Fruit fly (Drosophila melanogaster) whole organism, adult: ENCODE measurements around the gene MICU3.

ENCODE experiments used
- CG11617 ChIP-seq: fragments of 200-800 bp; sonication (Bioruptor generic); optimal IDR thresholded peaks from 2 replicates; lab custom pipeline; 2017; ENCODE audit warnings: mild to moderate bottlenecking, missing biosample characterization, missing genetic modification reagents, missing genetic modification characterization
- CG12768 ChIP-seq: fragments of 200-800 bp; sonication (Bioruptor generic); optimal IDR thresholded peaks from 2 replicates; lab custom pipeline; 2017; ENCODE audit warnings: missing biosample characterization, missing genetic modification characterization, mild to moderate bottlenecking, moderate library complexity, missing genetic modification reagents
- CG14711 ChIP-seq: fragments of 200-800 bp; sonication (Bioruptor generic); optimal IDR thresholded peaks from 2 replicates; lab custom pipeline; 2018; ENCODE audit warnings: missing biosample characterization, mild to moderate bottlenecking, missing genetic modification characterization, moderate library complexity
- CG1620 ChIP-seq: fragments of 200-800 bp; sonication (Bioruptor generic); optimal IDR thresholded peaks from 2 replicates; lab custom pipeline; 2016; ENCODE audit warnings: missing biosample characterization, missing genetic modification characterization
- CG33017 ChIP-seq: fragments of 200-800 bp; sonication (Bioruptor generic); optimal IDR thresholded peaks from 2 replicates; lab custom pipeline; 2018; ENCODE audit warnings: missing biosample characterization, mild to moderate bottlenecking, missing genetic modification characterization, moderate library complexity
- CG5204 ChIP-seq: fragments of 200-800 bp; sonication (Bioruptor generic); optimal IDR thresholded peaks from 2 replicates; lab custom pipeline; 2016; ENCODE audit warnings: missing biosample characterization, missing genetic modification characterization
- CG7045 ChIP-seq: fragments of 200-800 bp; sonication (Bioruptor generic); optimal IDR thresholded peaks from 2 replicates; lab custom pipeline; 2017; ENCODE audit warnings: missing biosample characterization, mild to moderate bottlenecking, missing genetic modification characterization
- CG7101 ChIP-seq: fragments of 200-800 bp; sonication (Bioruptor generic); optimal IDR thresholded peaks from 2 replicates; lab custom pipeline; 2018; ENCODE audit warnings: missing biosample characterization, mild to moderate bottlenecking, missing genetic modification characterization, moderate library complexity
- Clk ChIP-seq: fragments of 200-800 bp; sonication (Bioruptor generic); optimal IDR thresholded peaks from 2 replicates; lab custom pipeline; 2017; ENCODE audit warnings: missing biosample characterization, missing genetic modification characterization
- Crg-1 ChIP-seq: fragments of 200-800 bp; sonication (Bioruptor generic); optimal IDR thresholded peaks from 2 replicates; lab custom pipeline; 2016; ENCODE audit warnings: missing biosample characterization, missing genetic modification characterization
- Hr96 ChIP-seq: fragments of 200-800 bp; sonication (Bioruptor generic); optimal IDR thresholded peaks from 2 replicates; lab custom pipeline; 2016; ENCODE audit warnings: missing biosample characterization, missing genetic modification characterization
- Mnt ChIP-seq: fragments of 200-800 bp; sonication (Bioruptor generic); optimal IDR thresholded peaks from 2 replicates; lab custom pipeline; 2016; ENCODE audit warnings: missing biosample characterization, mild to moderate bottlenecking, missing genetic modification characterization
- bab1 ChIP-seq: fragments of 200-800 bp; sonication (Bioruptor generic); optimal IDR thresholded peaks from 3 replicates; lab custom pipeline; 2019; ENCODE audit warnings: missing biosample characterization, mild to moderate bottlenecking, missing genetic modification characterization, moderate library complexity
- cic ChIP-seq: fragments of 200-800 bp; sonication (Bioruptor generic); optimal IDR thresholded peaks from 2 replicates; lab custom pipeline; 2017; ENCODE audit warnings: missing biosample characterization, mild to moderate bottlenecking, missing genetic modification characterization, moderate library complexity
- cnc ChIP-seq, 2 experiments: fragments of >200 bp; optimal IDR thresholded peaks; 2 replicates each; lab custom pipeline; 2017
- kay ChIP-seq: fragments of 200-800 bp; sonication (Bioruptor generic); peaks from one replicate; lab custom pipeline; 2016; ENCODE audit warnings: missing biosample characterization, missing genetic modification characterization, borderline replicate concordance
- ovo ChIP-seq: fragments of 200-800 bp; sonication (Bioruptor generic); optimal IDR thresholded peaks from 2 replicates; lab custom pipeline; 2016; ENCODE audit warnings: missing biosample characterization, missing genetic modification characterization
- pad ChIP-seq: fragments of 200-800 bp; sonication (Bioruptor generic); optimal IDR thresholded peaks from 3 replicates; lab custom pipeline; 2017; ENCODE audit warnings: missing biosample characterization, missing genetic modification characterization, mild to moderate bottlenecking, moderate library complexity, missing genetic modification reagents
- tj ChIP-seq: fragments of 200-800 bp; sonication (Bioruptor generic); optimal IDR thresholded peaks from 3 replicates; lab custom pipeline; 2017; ENCODE audit warnings: missing biosample characterization, mild to moderate bottlenecking, missing genetic modification characterization, moderate library complexity
- toe ChIP-seq: fragments of 200-800 bp; sonication (Bioruptor generic); optimal IDR thresholded peaks from 2 replicates; lab custom pipeline; 2016; ENCODE audit warnings: missing biosample characterization, missing genetic modification characterization

The MICU3 gene

DNA sequence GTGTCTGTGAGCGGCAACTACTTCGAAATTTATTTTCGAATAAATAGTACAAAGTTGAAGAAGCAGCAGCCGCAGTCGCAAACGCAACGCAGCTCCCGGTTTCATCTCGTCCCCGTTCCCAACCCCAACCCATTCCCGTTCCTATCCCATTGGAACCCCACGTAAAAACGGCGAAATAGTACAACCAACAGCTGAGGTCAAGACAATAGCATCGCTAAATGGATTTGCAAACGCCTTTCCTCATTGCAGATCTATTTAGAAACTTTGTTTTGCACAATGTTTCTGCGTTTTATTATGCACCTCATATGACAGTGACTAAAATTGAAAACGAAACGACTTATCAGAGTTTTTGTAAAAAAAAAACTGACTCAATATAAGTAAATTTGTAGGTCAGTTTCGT, 44.3 kb downstream of the MICU3 start:
- TF ChIP-seq kay (no peak), CG12768 (GFP tag; lab: Kevin White, UChicago) (peak; percentile 12)

DNA sequence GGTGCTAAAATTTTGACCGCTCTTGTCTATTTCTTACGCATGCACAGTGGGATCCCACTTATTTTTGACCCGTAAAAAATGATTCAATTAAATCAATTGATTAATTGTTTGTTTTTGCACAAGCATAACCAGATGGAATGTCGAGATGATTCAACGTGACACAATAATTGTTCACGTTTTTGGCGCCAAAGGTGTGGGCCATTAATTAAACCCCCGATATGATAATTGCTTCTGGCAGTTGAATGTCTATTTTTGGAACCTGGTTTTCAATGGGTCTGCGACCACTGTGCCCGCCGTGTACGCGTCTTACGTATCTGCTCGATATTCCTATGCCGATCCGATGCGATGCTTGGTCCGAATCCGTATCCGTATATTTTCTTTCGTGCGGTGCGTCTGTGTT, 44.9 kb downstream of the MICU3 start:
- TF ChIP-seq Clk (no peak), CG14711 (tag; lab: Kevin White, UChicago) (peak; percentile 15), Hr96 (GFP tag; lab: Kevin White, UChicago) (peak; percentile 35), toe (GFP tag; lab: Kevin White, UChicago) (peak; percentile 35), CG33017 (no peak), CG11617 (no peak), Crg-1 (no peak), CG7045 (GFP tag; lab: Kevin White, UChicago) (peak; percentile 28), tj (GFP tag; lab: Kevin White, UChicago) (no peak), CG12768 (GFP tag; lab: Kevin White, UChicago) (peak; percentile 15), CG7101 (peak; percentile 14)

DNA sequence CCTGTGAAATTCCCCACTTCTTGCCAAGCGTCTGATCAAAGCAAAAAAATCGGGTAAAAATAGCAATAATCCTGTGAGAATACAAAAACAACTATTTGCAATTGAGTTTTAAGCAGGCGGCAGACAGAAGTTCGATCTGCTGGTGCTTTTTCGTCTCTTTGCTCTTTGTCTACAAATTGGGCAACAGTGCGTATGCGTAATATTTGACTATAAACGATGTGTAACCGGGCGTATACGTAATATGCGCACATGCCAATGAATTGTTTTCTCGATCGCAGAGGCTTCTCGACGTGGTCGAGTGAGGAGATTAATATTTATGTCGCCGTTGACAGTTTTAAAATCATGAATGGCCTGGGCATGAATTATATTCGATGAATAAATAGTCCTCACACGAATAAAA, 48.2 kb downstream of the MICU3 start:
- TF ChIP-seq pad (GFP tag; lab: Kevin White, UChicago), result no peak
- TF ChIP-seq Mnt, result no peak
- TF ChIP-seq Hr96 (GFP tag; lab: Kevin White, UChicago), result no peak
- TF ChIP-seq Clk, result no peak
- no peak for TF ChIP-seq kay

DNA sequence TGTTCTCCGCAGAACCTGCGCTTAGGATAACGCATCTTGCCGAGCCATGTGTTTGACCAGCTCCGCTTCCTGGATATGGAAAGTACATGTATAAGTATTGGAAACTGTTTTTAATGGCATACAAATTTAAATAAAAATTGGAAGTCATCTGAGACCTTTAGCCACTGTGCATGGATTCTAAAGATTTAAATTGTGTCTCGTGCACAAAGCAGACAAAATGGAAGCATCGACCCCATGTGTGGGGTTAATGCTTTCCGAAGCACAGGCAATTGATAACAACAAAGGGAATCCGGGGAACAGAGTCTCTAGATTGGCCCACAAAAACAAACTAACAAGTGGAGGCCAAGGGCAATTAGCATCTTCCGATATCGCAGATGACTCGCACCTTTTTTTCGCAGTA, 54.6 kb downstream of the MICU3 start:
- TF ChIP-seq bab1 (GFP tag; lab: Kevin White, UChicago) (no peak), Clk (no peak), Crg-1 (no peak), Hr96 (GFP tag; lab: Kevin White, UChicago) (no peak), CG7045 (GFP tag; lab: Kevin White, UChicago) (no peak), CG7101 (no peak), CG1620 (no peak), cnc (optimal IDR thresholded peaks at IDR 0.05; lab: Kevin White, UChicago) (no peak), CG12768 (GFP tag; lab: Kevin White, UChicago) (no peak), CG33017 (no peak), cic (GFP tag; lab: Kevin White, UChicago) (no peak)

DNA sequence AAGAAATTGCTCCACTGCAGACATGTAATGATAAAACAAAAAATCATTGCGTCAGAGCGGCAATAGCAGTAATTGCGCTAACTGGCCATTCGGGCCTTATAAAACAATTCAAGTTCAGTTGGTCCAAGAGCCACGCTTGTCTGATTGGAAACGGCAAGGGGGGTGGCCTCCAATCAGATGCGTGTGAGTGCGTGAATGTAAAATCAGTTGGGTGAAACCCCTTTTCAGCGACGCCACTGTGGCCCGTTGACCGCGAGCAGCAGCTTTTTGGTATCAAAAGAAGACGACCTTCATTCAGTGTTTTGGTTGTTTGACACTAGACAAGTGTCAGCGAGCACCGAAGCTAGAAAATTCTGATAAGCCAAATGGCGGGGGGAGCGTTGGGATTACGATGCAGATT, 55.2 kb downstream of the MICU3 start:
- TF ChIP-seq toe (GFP tag; lab: Kevin White, UChicago), result no peak
- no peak for TF ChIP-seq Clk
- TF ChIP-seq kay, result no peak
- no peak for TF ChIP-seq CG12768 (GFP tag; lab: Kevin White, UChicago)
- no peak for TF ChIP-seq cnc (optimal IDR thresholded peaks at IDR 0.05; lab: Kevin White, UChicago)
- no peak for TF ChIP-seq CG1620
- TF ChIP-seq CG7045 (GFP tag; lab: Kevin White, UChicago), result no peak
- no peak for TF ChIP-seq Crg-1
- no peak for TF ChIP-seq CG33017
- no peak for TF ChIP-seq CG7101
- no peak for TF ChIP-seq CG11617
- TF ChIP-seq bab1 (GFP tag; lab: Kevin White, UChicago), result no peak

DNA sequence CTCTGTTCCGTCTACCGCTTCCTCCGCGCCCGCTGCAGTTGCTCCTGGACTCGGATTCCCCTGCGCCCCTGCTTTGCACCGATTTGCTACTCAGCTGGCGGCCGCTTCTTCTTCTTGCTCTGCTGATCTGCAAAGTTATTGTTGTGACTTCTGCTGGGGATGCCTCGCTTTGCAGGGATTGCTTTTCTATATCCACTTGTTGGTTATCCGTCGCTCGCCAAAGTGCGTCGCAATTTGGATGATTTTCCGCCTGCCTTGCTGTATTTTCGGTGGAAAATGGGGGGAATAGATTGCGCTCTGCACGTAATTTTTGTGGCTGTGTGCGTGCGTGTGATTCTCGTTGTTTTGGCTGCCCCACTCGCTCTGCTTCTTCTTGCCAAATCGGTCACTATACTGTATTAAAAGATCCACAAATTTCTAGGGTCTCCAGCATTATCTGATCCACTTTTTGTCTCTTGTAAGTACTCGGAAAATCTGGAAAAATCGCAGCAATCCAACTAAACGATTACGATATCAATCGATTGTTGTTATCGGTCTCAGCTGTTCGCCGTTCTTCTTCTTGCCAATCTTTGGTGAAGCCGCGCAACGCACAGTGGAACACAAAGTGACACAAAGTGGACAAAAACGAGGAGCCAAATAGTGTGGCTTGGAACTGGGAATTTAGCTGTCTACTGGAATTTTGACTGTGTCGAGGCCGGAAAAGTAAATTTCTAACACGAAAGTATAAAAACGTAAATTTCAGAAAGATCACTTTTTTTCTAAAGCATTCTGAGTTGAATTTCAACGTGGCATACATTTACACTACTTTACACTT, 56.0 kb downstream of the MICU3 start, which contains the start of gene ClpX:
ClpX (minus strand) TSS at position 764 of the 814 bp plus-strand sequence.
- TF ChIP-seq cic (GFP tag; lab: Kevin White, UChicago) (peak; percentile 37), pad (GFP tag; lab: Kevin White, UChicago) (peak; percentile 29), ovo (no peak), Clk (no peak), CG5204 (no peak), Hr96 (GFP tag; lab: Kevin White, UChicago) (no peak), CG1620 (no peak), kay (no peak), CG11617 (peak; percentile 12), tj (GFP tag; lab: Kevin White, UChicago) (peak; percentile 64), Mnt (peak; percentile 82), CG14711 (tag; lab: Kevin White, UChicago) (no peak), cnc (optimal IDR thresholded peaks at IDR 0.05; lab: Kevin White, UChicago) (no peak), bab1 (GFP tag; lab: Kevin White, UChicago) (peak; percentile 68)
